Fruit fly (Drosophila melanogaster): ENCODE measurements around the gene CG8562.

dm6 chr3L:7360324-7360852, 37.7 kb upstream of the CG8562 start, which contains the start of gene Sec63:
- TF ChIP-seq pan (optimal IDR thresholded peaks at IDR 0.05) = no peak
- no peak for TF ChIP-seq CG8478 (optimal IDR thresholded peaks at IDR 0.05)
- TF ChIP-seq usp (GFP tag; optimal IDR thresholded peaks at IDR 0.05) = no peak
- no peak for TF ChIP-seq psq (optimal IDR thresholded peaks at IDR 0.05)
